Worm (Caenorhabditis elegans) whole organism, early embryonic: Measurements from ENCODE around the gene mut-7.

ENCODE experiments used
- B0310.2 ChIP-seq: sonication (generic microtip); optimal IDR thresholded peaks from 2 replicates; lab custom pipeline; 2016; ENCODE audit warnings: mild to moderate bottlenecking, missing genetic modification characterization, missing compliant biosample characterization
- F13C5.2 ChIP-seq: sonication (generic microtip); optimal IDR thresholded peaks from 2 replicates; lab custom pipeline; 2017; ENCODE audit warnings: mild to moderate bottlenecking, missing genetic modification characterization, inconsistent platforms, missing compliant biosample characterization
- aly-1 ChIP-seq: sonication (generic microtip); optimal IDR thresholded peaks from 2 replicates; lab custom pipeline; 2016; ENCODE audit warnings: missing genetic modification characterization, missing compliant biosample characterization
- ama-1 ChIP-seq: fragments of 150-350 bp; optimal IDR thresholded peaks from 2 replicates; lab custom pipeline; 2014
- ceh-36 ChIP-seq: sonication (generic microtip); optimal IDR thresholded peaks from 2 replicates; lab custom pipeline; 2016; ENCODE audit warnings: missing genetic modification characterization, inconsistent platforms, missing compliant biosample characterization
- flt-1 ChIP-seq: fragments of 200-800 bp; sonication (Bioruptor generic); IDR thresholded peaks from 2 replicates; pipeline ENCODE4 v1.3.6; 2022; ENCODE audit warnings: missing genetic modification characterization, missing compliant biosample characterization
- hmg-4 ChIP-seq: fragments of 200-800 bp; sonication (Bioruptor generic); optimal IDR thresholded peaks from 2 replicates; lab custom pipeline; 2018; ENCODE audit warnings: mild to moderate bottlenecking, missing genetic modification characterization, missing compliant biosample characterization
- hnd-1 ChIP-seq: sonication (generic microtip); optimal IDR thresholded peaks from 2 replicates; lab custom pipeline; 2016; ENCODE audit warnings: missing genetic modification characterization, missing compliant biosample characterization
- pes-1 ChIP-seq: fragments of 200-800 bp; sonication (Bioruptor generic); IDR thresholded peaks from 2 replicates; pipeline ENCODE4 v1.3.6; 2022; ENCODE audit warnings: missing genetic modification reagents, missing genetic modification characterization, missing compliant biosample characterization
- scrt-1 ChIP-seq: fragments of 200-800 bp; sonication (Bioruptor generic); IDR thresholded peaks from 2 replicates; pipeline ENCODE4 v1.3.6; 2022; ENCODE audit warnings: missing genetic modification characterization, missing compliant biosample characterization
- sea-1 ChIP-seq: fragments of 200-800 bp; sonication (Bioruptor generic); conservative IDR thresholded peaks from 2 replicates; pipeline ENCODE4 v1.3.6; 2022; ENCODE audit warnings: missing genetic modification characterization, missing compliant biosample characterization
- tbx-37 ChIP-seq: fragments of 200-800 bp; sonication (Bioruptor generic); conservative IDR thresholded peaks from 2 replicates; pipeline ENCODE4 v1.3.6; 2022; ENCODE audit warnings: missing genetic modification reagents, missing genetic modification characterization, missing compliant biosample characterization
- tra-4 ChIP-seq: sonication (generic microtip); optimal IDR thresholded peaks from 2 replicates; lab custom pipeline; 2017; ENCODE audit warnings: missing genetic modification characterization, missing compliant biosample characterization

ce11 chrIII:9489798-9490197 lies 52.4 kb downstream of the mut-7 start:
- TF ChIP-seq F13C5.2 (tag; lab: Kevin White, UChicago) (no peak), pes-1 (GFP tag; lab: Robert Waterston, UW) (no peak), tra-4 (tag; lab: Kevin White, UChicago) (no peak), hmg-4 (no peak), flt-1 (GFP tag; lab: Robert Waterston, UW) (no peak), ama-1 (lab: Kevin White, UChicago) (no peak), hnd-1 (tag; lab: Kevin White, UChicago) (no peak), scrt-1 (GFP tag; lab: Robert Waterston, UW) (no peak), tbx-37 (GFP tag; lab: Robert Waterston, UW) (no peak), sea-1 (GFP tag; lab: Robert Waterston, UW) (no peak), ceh-36 (tag; lab: Kevin White, UChicago) (no peak), aly-1 (tag; lab: Kevin White, UChicago) (no peak), B0310.2 (tag; lab: Kevin White, UChicago) (no peak)
